Worm (Caenorhabditis elegans) whole organism, midembryonic: Measurements from ENCODE around the gene F59A6.13.

Source experiments
- T22C8.4 ChIP-seq: fragments of 200-800 bp; sonication (Bioruptor generic); IDR thresholded peaks from 2 replicates; pipeline ENCODE4 v1.3.6; 2022; ENCODE audit warnings: missing genetic modification characterization, missing compliant biosample characterization
- cog-1 ChIP-seq: sonication (generic microtip); optimal IDR thresholded peaks from 2 replicates; lab custom pipeline; 2016; ENCODE audit warnings: missing genetic modification characterization, missing compliant biosample characterization
- flt-1 ChIP-seq: fragments of 200-800 bp; sonication (Bioruptor generic); IDR thresholded peaks from 2 replicates; pipeline ENCODE4 v1.3.6; 2022; ENCODE audit warnings: missing genetic modification characterization, missing compliant biosample characterization
- klf-2 ChIP-seq: fragments of 200-800 bp; sonication (Bioruptor generic); conservative IDR thresholded peaks from 2 replicates; pipeline ENCODE4 v1.3.6; 2022; ENCODE audit warnings: missing genetic modification reagents, missing genetic modification characterization, missing compliant biosample characterization
- med-1 ChIP-seq: sonication (generic microtip); optimal IDR thresholded peaks from 2 replicates; lab custom pipeline; 2017; ENCODE audit warnings: missing genetic modification characterization, mild to moderate bottlenecking, missing compliant biosample characterization, antibody characterized with exemption, missing genetic modification reagents; ENCODE audit not compliant: insufficient read depth
- ref-1 ChIP-seq: fragments of 200-800 bp; sonication (Bioruptor generic); conservative IDR thresholded peaks from 2 replicates; pipeline ENCODE4 v1.3.6; 2022; ENCODE audit warnings: missing genetic modification reagents, missing genetic modification characterization, missing compliant biosample characterization
- tab-1 ChIP-seq: fragments of 200-800 bp; sonication (Bioruptor generic); IDR thresholded peaks from 2 replicates; pipeline ENCODE4 v1.3.6; 2022; ENCODE audit warnings: missing genetic modification characterization, missing compliant biosample characterization
- ztf-23 ChIP-seq: fragments of 200-800 bp; sonication (Bioruptor generic); IDR thresholded peaks from 2 replicates; pipeline ENCODE4 v1.3.6; 2022; ENCODE audit warnings: missing genetic modification reagents, missing genetic modification characterization, missing compliant biosample characterization
- ztf-29 ChIP-seq: fragments of 200-800 bp; sonication (Bioruptor generic); IDR thresholded peaks from 2 replicates; pipeline ENCODE4 v1.3.6; 2022; ENCODE audit warnings: missing genetic modification reagents, missing genetic modification characterization, missing compliant biosample characterization

- TF ChIP-seq ztf-29 (no peak), flt-1 (no peak), T22C8.4 (GFP tag; lab: Robert Waterston, UW) (no peak), med-1 (GFP tag; lab: Kevin White, UChicago) (no peak), ref-1 (GFP tag; lab: Robert Waterston, UW) (no peak), klf-2 (no peak), ztf-23 (GFP tag; lab: Robert Waterston, UW) (no peak), tab-1 (GFP tag; lab: Robert Waterston, UW) (no peak), cog-1 (tag; lab: Kevin White, UChicago) (no peak)
These were observed 45.3 kb downstream of the F59A6.13 start, which contains the start of gene C27A2.8 for ce11 chrII:5067927-5068326.
